Worm (Caenorhabditis elegans) whole organism, midembryonic: ENCODE measurements around the gene C06E4.3.
"Not testable (repeated sequence)": the region's sequence is repeated elsewhere in the genome, so short reads cannot be mapped to it uniquely, and the experiment has no call there.

Experiments
- T22C8.4 ChIP-seq: fragments of 200-800 bp; sonication (Bioruptor generic); IDR thresholded peaks from 2 replicates; pipeline ENCODE4 v1.3.6; 2022; ENCODE audit warnings: missing genetic modification characterization, missing compliant biosample characterization
- cog-1 ChIP-seq: sonication (generic microtip); optimal IDR thresholded peaks from 2 replicates; lab custom pipeline; 2016; ENCODE audit warnings: missing genetic modification characterization, missing compliant biosample characterization
- flt-1 ChIP-seq: fragments of 200-800 bp; sonication (Bioruptor generic); IDR thresholded peaks from 2 replicates; pipeline ENCODE4 v1.3.6; 2022; ENCODE audit warnings: missing genetic modification characterization, missing compliant biosample characterization
- klf-2 ChIP-seq: fragments of 200-800 bp; sonication (Bioruptor generic); conservative IDR thresholded peaks from 2 replicates; pipeline ENCODE4 v1.3.6; 2022; ENCODE audit warnings: missing genetic modification reagents, missing genetic modification characterization, missing compliant biosample characterization
- med-1 ChIP-seq: sonication (generic microtip); optimal IDR thresholded peaks from 2 replicates; lab custom pipeline; 2017; ENCODE audit warnings: missing genetic modification characterization, mild to moderate bottlenecking, missing compliant biosample characterization, antibody characterized with exemption, missing genetic modification reagents; ENCODE audit not compliant: insufficient read depth
- ref-1 ChIP-seq: fragments of 200-800 bp; sonication (Bioruptor generic); conservative IDR thresholded peaks from 2 replicates; pipeline ENCODE4 v1.3.6; 2022; ENCODE audit warnings: missing genetic modification reagents, missing genetic modification characterization, missing compliant biosample characterization
- tab-1 ChIP-seq: fragments of 200-800 bp; sonication (Bioruptor generic); IDR thresholded peaks from 2 replicates; pipeline ENCODE4 v1.3.6; 2022; ENCODE audit warnings: missing genetic modification characterization, missing compliant biosample characterization
- ztf-23 ChIP-seq: fragments of 200-800 bp; sonication (Bioruptor generic); IDR thresholded peaks from 2 replicates; pipeline ENCODE4 v1.3.6; 2022; ENCODE audit warnings: missing genetic modification reagents, missing genetic modification characterization, missing compliant biosample characterization
- ztf-29 ChIP-seq: fragments of 200-800 bp; sonication (Bioruptor generic); IDR thresholded peaks from 2 replicates; pipeline ENCODE4 v1.3.6; 2022; ENCODE audit warnings: missing genetic modification reagents, missing genetic modification characterization, missing compliant biosample characterization

The C06E4.3 gene

DNA sequence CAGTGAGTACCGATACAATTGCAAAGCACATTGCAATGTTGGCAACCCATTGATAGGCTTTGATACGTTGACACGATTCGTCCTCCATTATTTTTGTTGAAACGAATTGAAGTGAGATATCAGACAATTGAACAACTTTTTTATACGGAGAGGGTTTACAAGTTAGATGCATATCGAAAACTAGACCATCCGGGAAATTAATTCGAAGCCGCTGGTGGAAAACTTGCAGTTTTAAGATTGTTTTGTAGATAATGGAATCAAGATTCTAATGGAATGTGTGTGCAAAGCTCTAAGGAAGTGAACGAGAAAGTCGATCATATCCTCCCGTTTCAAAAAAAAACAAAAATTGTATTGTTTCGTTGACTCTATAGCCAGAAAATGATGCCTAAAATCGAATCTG is 14.1 kb upstream of the C06E4.3 start, which contains the start of gene col-114:
Gene col-114 (minus strand): TSS at position 101 of the 400 bp plus-strand sequence.
- TF ChIP-seq ztf-23 (GFP tag; lab: Robert Waterston, UW) (no peak), tab-1 (GFP tag; lab: Robert Waterston, UW) (no peak)

DNA sequence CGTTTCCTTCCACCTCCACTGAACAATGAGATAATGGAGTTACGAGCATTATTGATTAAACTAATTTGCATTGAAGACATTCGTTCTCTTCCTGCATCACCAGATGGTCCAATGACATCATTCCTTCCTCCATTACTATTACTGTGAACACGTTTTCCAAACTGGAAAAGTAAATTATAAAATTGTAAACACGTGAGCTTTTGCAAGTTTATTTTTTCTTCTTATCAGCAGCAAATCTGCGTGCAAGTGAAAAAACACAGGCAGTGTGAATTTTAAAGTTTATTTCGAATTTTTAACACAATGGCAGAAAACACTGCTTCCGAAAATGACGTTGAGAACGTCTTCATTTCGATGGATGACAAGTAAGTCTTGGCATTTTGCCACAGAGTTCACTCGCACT is 13.4 kb upstream of the C06E4.3 start, which contains the start of gene D2024.1:
Gene D2024.1 (plus strand): TSS at position 301 of the 400 bp plus-strand sequence.
- TF ChIP-seq klf-2, T22C8.4, ztf-29 (GFP tag; lab: Robert Waterston, UW): not testable (repeated sequence)

DNA sequence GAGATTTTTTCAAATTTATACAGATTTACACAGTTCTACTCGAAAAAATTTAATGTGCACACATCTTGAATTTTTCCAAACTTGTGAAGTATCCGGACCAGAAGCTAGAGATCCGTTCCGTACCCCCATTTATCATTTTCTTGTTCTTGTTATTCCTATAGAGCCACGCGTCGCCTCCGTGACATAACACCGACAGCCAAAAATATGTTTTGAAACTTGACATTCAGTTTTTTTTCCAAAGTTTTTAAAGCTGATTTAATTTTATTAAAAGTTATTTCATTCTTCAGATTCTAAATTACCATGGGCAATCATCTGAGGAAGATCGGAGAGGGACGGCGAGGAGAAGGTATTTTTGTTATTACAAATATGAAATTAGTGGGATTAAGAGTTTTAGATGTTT is 10.5 kb upstream of the C06E4.3 start, which contains the start of gene D2024.18:
Gene D2024.18 (plus strand): TSS at position 301 of the 400 bp plus-strand sequence.
- TF ChIP-seq ref-1 (GFP tag; lab: Robert Waterston, UW) (no peak), klf-2 (GFP tag; lab: Robert Waterston, UW) (no peak), ztf-23 (GFP tag; lab: Robert Waterston, UW) (no peak), cog-1 (tag; lab: Kevin White, UChicago) (no peak), ztf-29 (GFP tag; lab: Robert Waterston, UW) (no peak), med-1 (GFP tag; lab: Kevin White, UChicago) (no peak), tab-1 (GFP tag; lab: Robert Waterston, UW) (no peak), T22C8.4 (GFP tag; lab: Robert Waterston, UW) (no peak), flt-1 (GFP tag; lab: Robert Waterston, UW) (no peak)

DNA sequence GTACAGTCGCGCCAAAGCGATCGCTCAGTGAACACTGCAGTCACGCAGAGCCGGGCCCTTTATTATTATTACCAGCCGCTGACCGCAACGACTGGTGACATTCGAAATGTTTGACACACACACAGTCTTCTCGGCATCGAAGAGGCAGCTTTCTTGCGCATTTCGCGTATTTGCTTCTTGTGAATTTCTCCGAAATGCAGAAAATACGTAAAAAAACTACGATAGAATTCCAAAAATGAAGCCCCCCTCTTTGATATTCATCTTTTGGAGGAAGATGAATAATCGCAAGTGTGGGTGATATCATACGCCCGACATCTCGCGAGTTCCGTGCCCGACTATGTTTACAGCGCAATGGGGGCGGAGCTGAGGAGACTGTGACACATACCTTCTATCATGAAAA is 7.4 kb upstream of the C06E4.3 start:
- TF ChIP-seq med-1 (GFP tag; lab: Kevin White, UChicago) (no peak), klf-2 (GFP tag; lab: Robert Waterston, UW) (no peak), flt-1 (GFP tag; lab: Robert Waterston, UW) (no peak), ztf-23 (GFP tag; lab: Robert Waterston, UW) (no peak), ztf-29 (GFP tag; lab: Robert Waterston, UW) (no peak), tab-1 (GFP tag; lab: Robert Waterston, UW) (no peak)

DNA sequence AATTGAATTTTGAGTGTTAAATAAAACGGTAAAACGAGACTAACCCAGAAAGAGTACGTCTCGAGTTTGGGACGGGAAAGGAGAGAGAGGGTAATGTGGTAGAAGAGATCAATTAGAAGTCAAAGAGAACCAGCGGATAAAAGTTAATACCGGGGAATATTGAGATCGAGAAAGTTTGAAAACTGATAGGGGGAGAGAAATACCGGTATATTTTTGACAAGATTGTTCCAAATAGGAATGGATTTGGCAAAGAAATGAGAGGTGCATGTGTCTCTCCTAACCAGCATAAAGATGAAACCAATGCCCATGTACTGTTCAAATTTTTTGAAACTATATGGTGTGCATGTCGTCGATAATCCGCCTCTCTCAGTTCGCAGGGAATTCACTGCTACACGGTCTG is 6.0 kb upstream of the C06E4.3 start, which contains the start of gene C06E4.5:
Gene C06E4.5 (plus strand): TSS at position 301 of the 400 bp plus-strand sequence.
- not testable (repeated sequence) for TF ChIP-seq T22C8.4 (GFP tag; lab: Robert Waterston, UW); cog-1 (tag; lab: Kevin White, UChicago); ztf-29 (GFP tag; lab: Robert Waterston, UW)

DNA sequence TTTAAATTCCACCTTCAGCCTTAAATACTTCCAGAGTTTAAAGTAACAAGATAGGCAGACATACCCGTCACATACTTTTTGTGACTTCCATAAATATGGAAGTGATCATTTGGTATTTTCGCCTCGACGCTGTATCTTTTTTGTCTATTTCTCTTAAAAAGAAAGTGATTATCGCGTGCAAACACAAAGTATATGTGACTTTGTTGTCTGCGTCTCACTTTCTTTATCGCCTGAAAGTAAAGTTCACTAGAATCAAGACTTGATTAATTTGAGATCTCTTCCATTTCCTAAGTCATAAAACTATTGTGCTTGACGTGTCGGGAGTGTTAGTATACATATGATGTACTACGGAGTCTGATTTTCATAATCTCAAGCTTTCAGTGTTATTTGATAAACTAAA is 2.4 kb upstream of the C06E4.3 start, which contains the start of gene C06E4.6:
Gene C06E4.6 (minus strand): TSS at position 51 of the 400 bp plus-strand sequence.
- no peak for TF ChIP-seq flt-1 (GFP tag; lab: Robert Waterston, UW)
- TF ChIP-seq ztf-29 (GFP tag; lab: Robert Waterston, UW), result no peak
- TF ChIP-seq cog-1 (tag; lab: Kevin White, UChicago), result no peak

DNA sequence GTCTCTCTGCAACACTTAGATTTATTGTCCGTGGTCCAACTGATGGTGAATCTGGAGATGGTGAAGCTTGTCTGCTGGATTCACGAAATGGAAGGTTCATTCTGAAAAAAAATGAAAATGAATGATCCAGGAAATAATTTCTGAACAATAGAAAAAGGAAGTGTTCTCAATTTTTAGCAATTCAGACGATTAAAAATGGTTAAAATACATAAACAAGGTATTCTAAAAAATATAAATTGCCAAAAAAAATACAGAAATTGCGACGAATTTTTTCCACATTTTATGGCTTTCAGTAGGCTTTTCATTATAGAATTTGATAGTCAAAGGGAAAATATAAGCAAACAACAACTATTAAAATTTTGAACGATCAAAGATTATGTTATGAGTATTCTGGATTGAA is 2.5 kb downstream of the C06E4.3 start, which contains the start of gene glb-2:
Gene glb-2 (minus strand): TSS at position 101 of the 400 bp plus-strand sequence.
- no peak for TF ChIP-seq med-1 (GFP tag; lab: Kevin White, UChicago)
- no peak for TF ChIP-seq cog-1 (tag; lab: Kevin White, UChicago)
- TF ChIP-seq klf-2 (GFP tag; lab: Robert Waterston, UW), result no peak
- no peak for TF ChIP-seq ref-1 (GFP tag; lab: Robert Waterston, UW)
- TF ChIP-seq tab-1 (GFP tag; lab: Robert Waterston, UW), result no peak

DNA sequence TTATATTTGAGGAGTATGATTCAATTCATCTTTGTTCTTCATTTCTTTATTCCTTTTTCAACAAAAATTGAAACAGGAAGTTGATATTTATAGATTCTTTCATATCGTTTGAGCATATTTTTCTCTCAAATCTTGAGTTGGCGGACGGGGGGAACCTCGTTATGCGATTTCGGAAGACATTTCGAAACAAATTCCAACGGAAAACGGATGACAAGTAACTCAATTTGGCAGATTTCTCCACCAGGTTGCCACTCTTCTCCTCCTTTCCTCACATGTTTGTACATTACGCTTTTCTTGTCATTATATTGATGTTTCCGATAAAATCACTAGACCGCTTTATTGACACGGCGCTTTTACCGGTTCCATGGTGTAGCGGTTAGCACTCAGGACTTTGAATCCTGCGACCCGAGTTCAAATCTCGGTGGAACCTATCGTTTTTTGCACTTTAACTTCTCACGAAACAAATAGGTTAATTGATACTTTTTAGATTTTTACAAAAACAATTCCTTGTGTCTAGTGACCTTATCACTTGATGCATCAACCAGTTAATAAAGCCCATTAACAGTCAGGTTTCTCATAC is 14.4 kb downstream of the C06E4.3 start:
- TF ChIP-seq klf-2 (GFP tag; lab: Robert Waterston, UW) (no peak), ztf-29 (GFP tag; lab: Robert Waterston, UW) (no peak), cog-1 (tag; lab: Kevin White, UChicago) (no peak), tab-1 (GFP tag; lab: Robert Waterston, UW) (no peak), T22C8.4 (GFP tag; lab: Robert Waterston, UW) (no peak), ztf-23 (GFP tag; lab: Robert Waterston, UW) (no peak), med-1 (GFP tag; lab: Kevin White, UChicago) (no peak), ref-1 (GFP tag; lab: Robert Waterston, UW) (no peak), flt-1 (GFP tag; lab: Robert Waterston, UW) (no peak)

DNA sequence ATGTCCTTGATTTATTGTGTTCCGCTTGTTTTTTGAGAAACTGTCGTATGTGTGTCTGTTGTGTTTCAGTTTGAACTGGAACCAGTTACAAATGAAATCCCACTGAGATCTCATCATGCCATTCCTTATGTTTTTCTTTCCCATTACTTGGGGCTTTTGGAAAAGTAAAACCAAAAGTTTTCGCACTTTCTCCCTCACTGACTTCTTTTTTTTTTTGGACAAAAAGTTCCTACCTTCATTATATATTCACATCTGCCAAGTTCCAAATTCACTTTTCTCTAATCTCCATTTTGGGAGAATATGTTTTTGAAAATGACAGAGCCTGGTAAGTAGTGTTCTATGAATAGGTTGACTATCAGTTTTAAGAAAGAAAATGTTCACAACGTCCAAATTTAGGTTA is 16.0 kb downstream of the C06E4.3 start, which contains the start of gene C06E4.2:
Gene C06E4.2 (plus strand): TSS at position 301 of the 400 bp plus-strand sequence.
- no peak for TF ChIP-seq T22C8.4 (GFP tag; lab: Robert Waterston, UW)
- TF ChIP-seq med-1 (GFP tag; lab: Kevin White, UChicago), result no peak
- no peak for TF ChIP-seq ztf-29 (GFP tag; lab: Robert Waterston, UW)
- TF ChIP-seq ztf-23 (GFP tag; lab: Robert Waterston, UW), result no peak
- TF ChIP-seq cog-1 (tag; lab: Kevin White, UChicago), result no peak
- no peak for TF ChIP-seq flt-1 (GFP tag; lab: Robert Waterston, UW)
- TF ChIP-seq tab-1 (GFP tag; lab: Robert Waterston, UW), result no peak
- TF ChIP-seq ref-1 (GFP tag; lab: Robert Waterston, UW), result no peak

DNA sequence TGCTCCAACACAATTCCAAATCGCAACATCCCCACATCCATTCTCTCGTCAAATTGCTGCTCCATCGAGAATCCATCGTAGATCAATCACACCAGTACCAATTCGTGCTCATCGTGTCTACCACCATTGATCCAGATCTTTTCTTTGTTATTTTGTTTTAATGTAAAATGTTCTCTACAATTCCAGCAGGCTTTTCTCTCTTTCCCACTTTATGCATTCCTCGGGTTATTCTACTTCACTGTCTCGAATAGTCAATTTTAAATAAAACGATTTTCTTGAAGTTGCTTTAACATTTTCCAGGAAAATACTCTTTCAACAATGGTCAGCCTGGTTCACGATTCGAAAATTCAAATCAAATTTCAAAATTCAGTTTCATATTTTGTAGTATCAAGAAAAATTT is 22.3 kb downstream of the C06E4.3 start, which contains the start of gene C06E4.1:
Gene C06E4.1 (plus strand): TSS at position 301 of the 400 bp plus-strand sequence.
- no peak for TF ChIP-seq cog-1 (tag; lab: Kevin White, UChicago)
- no peak for TF ChIP-seq ztf-29 (GFP tag; lab: Robert Waterston, UW)
- no peak for TF ChIP-seq med-1 (GFP tag; lab: Kevin White, UChicago)
- no peak for TF ChIP-seq ref-1 (GFP tag; lab: Robert Waterston, UW)
